Fruit fly (Drosophila melanogaster): ENCODE results near the gene eIF4G1.

The eIF4G1 gene

DNA sequence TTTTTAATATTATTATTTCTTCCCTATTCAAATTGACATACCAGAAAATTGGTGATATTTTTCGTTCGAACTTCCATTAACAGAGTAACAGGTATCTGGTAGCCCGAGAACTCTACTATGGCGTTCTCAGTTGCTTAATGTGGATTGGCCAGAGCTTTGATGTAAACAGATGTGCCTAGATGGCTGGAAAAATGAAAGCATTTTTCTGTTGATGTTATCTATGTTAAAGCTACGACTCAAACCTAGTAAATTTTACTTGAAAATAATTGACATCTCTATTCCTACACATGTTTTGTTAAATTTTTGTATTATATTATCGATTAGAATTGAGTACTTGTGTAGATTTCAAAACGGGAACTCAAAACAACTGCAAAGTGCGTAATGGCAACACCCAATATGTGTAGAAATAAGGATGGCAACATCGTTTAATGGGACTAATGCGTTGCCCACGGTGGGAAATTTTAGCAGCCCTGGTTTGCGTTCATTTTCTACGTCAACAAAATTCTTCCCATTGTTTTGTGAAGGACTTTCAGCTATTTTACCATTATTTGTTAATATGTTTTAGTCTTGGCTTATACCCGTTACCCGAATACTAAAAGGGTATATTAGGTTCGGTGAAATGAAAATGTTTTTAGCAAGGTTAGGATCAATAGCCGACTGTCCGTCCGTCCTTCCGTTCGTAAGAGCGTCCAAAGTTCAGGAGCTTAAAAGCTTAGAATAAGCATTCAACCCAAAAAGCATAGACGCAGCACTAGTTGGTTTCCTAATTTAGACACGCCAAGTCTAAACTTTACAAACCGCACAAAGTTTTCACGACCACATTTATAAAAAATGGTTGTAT, 49.3 kb upstream of the eIF4G1 start (continued):
- TF ChIP-seq vnd (GFP tag; IDR thresholded peaks at IDR 0.05; ENCODE audit: partially characterized antibody): peak; percentile 68; the same call in 1 of the 3 replicates
- peak; percentile 18 for TF ChIP-seq PHDP (tag; optimal IDR thresholded peaks at IDR 0.05)
- no peak for TF ChIP-seq Hmx (GFP tag; optimal IDR thresholded peaks at IDR 0.05)
- no peak for TF ChIP-seq ken (GFP tag; IDR thresholded peaks at IDR 0.05)
- TF ChIP-seq trh (GFP tag; optimal IDR thresholded peaks at IDR 0.05): no peak
- TF ChIP-seq CG10321 (GFP tag; IDR thresholded peaks at IDR 0.05): no peak
- no peak for TF ChIP-seq CG16779 (GFP tag; IDR thresholded peaks at IDR 0.05)
- TF ChIP-seq jumu (GFP tag; optimal IDR thresholded peaks at IDR 0.05): no peak
- TF ChIP-seq btn (GFP tag; optimal IDR thresholded peaks at IDR 0.05): no peak
- no peak for TF ChIP-seq CG7372 (GFP tag; IDR thresholded peaks at IDR 0.05)
- no peak for TF ChIP-seq TFAM (GFP tag; optimal IDR thresholded peaks at IDR 0.05)
- TF ChIP-seq H2.0 (GFP tag; IDR thresholded peaks at IDR 0.05): no peak
- no peak for TF ChIP-seq dimm (GFP tag; IDR thresholded peaks at IDR 0.05)
- no peak for TF ChIP-seq slbo (GFP tag; IDR thresholded peaks at IDR 0.05)
- peak; percentile 9 for TF ChIP-seq ERR (GFP tag; optimal IDR thresholded peaks at IDR 0.05)
- peak; percentile 57 for TF ChIP-seq CG12769 (tag; optimal IDR thresholded peaks at IDR 0.05)
- TF ChIP-seq Hr3 (GFP tag; optimal IDR thresholded peaks at IDR 0.05): no peak
- no peak for TF ChIP-seq CG10543 (GFP tag; optimal IDR thresholded peaks at IDR 0.05)
- no peak for TF ChIP-seq Dip3 (GFP tag; optimal IDR thresholded peaks at IDR 0.05)
- TF ChIP-seq Ravus (GFP tag; IDR thresholded peaks at IDR 0.05): no peak
- no peak for TF ChIP-seq Lpt (GFP tag; optimal IDR thresholded peaks at IDR 0.05)
- peak; percentile 17 for TF ChIP-seq CG4707 (GFP tag; optimal IDR thresholded peaks at IDR 0.05)
- no peak for TF ChIP-seq Sox102F (GFP tag; optimal IDR thresholded peaks at IDR 0.05)
- no peak for TF ChIP-seq CG16815 (GFP tag; optimal IDR thresholded peaks at IDR 0.05)
- no peak for TF ChIP-seq danr (GFP tag; IDR thresholded peaks at IDR 0.05)
- TF ChIP-seq CG13775 (GFP tag; optimal IDR thresholded peaks at IDR 0.05): no peak
- no peak for TF ChIP-seq Usf (GFP tag; optimal IDR thresholded peaks at IDR 0.05)
- TF ChIP-seq ro (GFP tag; IDR thresholded peaks at IDR 0.05): no peak
- TF ChIP-seq gro (GFP tag; optimal IDR thresholded peaks at IDR 0.05): no peak
- no peak for TF ChIP-seq Doc3 (GFP tag; IDR thresholded peaks at IDR 0.05; ENCODE audit: partially characterized antibody)
- TF ChIP-seq Atf3 (GFP tag; optimal IDR thresholded peaks at IDR 0.05): no peak
- no peak for TF ChIP-seq Hr51 (GFP tag; optimal IDR thresholded peaks at IDR 0.05)
- TF ChIP-seq Pdp1 (GFP tag; optimal IDR thresholded peaks at IDR 0.05): peak in 1 of 2 experiments; percentile 7
- TF ChIP-seq CG6765 (GFP tag; optimal IDR thresholded peaks at IDR 0.05): no peak
- TF ChIP-seq ewg (GFP tag; optimal IDR thresholded peaks at IDR 0.05): no peak
- no peak for TF ChIP-seq CG1647 (GFP tag; optimal IDR thresholded peaks at IDR 0.05)
- TF ChIP-seq tap (tag; optimal IDR thresholded peaks at IDR 0.05): no peak
- peak; percentile 2 for TF ChIP-seq shn (GFP tag; optimal IDR thresholded peaks at IDR 0.05)
- TF ChIP-seq ind (GFP tag; optimal IDR thresholded peaks at IDR 0.05): no peak
- no peak for TF ChIP-seq Ptx1 (GFP tag; IDR thresholded peaks at IDR 0.05)
- TF ChIP-seq CG11696 (GFP tag; IDR thresholded peaks at IDR 0.05): no peak
- no peak for TF ChIP-seq CG1024 (GFP tag; IDR thresholded peaks at IDR 0.05)
- no peak for TF ChIP-seq CG17186 (GFP tag; optimal IDR thresholded peaks at IDR 0.05)
- no peak for TF ChIP-seq chif (GFP tag; optimal IDR thresholded peaks at IDR 0.05)
- TF ChIP-seq Neu2 (GFP tag; optimal IDR thresholded peaks at IDR 0.05; ENCODE audit: borderline replicate concordance): no peak
- TF ChIP-seq Hsf (GFP tag; optimal IDR thresholded peaks at IDR 0.05): no peak
- TF ChIP-seq prd (optimal IDR thresholded peaks at IDR 0.05): no peak
- TF ChIP-seq prd (GFP tag; IDR thresholded peaks at IDR 0.05): no peak
- TF ChIP-seq Jarid2 (GFP tag; optimal IDR thresholded peaks at IDR 0.05): peak; percentile 32
- no peak for TF ChIP-seq salm (tag; optimal IDR thresholded peaks at IDR 0.05)
- TF ChIP-seq tgo (GFP tag; IDR thresholded peaks at IDR 0.05): no peak
